Worm (Caenorhabditis elegans): ENCODE data around the gene tat-2.

DNA sequence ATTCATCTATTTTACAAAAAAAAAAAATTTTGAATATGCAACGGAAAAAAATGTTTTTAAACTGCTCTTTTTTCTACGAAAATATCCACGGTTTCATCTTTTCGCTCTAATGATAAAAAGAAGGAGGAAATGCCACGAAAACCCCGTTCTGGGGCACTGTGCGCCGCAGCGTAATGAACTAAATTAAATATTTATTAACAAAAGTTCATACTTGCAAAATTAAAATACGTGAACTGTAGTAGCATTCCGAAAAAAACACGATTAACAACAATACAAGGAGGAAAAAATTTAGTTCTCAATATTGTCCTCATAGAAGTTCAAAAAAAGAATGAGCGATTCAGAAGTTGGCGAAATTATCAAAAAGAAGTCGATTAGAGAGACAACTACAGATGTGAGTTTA lies 57.2 kb downstream of the tat-2 start, which contains the start of gene R11E3.1:
- TF ChIP-seq ztf-4 (tag; optimal IDR thresholded peaks at IDR 0.05), result no peak
- no peak for TF ChIP-seq elt-1 (tag; optimal IDR thresholded peaks at IDR 0.05)
- no peak for TF ChIP-seq snpc-4 (tag; optimal IDR thresholded peaks at IDR 0.05)
- no peak for TF ChIP-seq aly-2 (tag; optimal IDR thresholded peaks at IDR 0.05)
- TF ChIP-seq egl-27 (tag; optimal IDR thresholded peaks at IDR 0.05), result no peak
- no peak for TF ChIP-seq nhr-23 (tag; optimal IDR thresholded peaks at IDR 0.05)
- TF ChIP-seq pha-4 (tag; optimal IDR thresholded peaks at IDR 0.05), result no peak
- TF ChIP-seq hmg-11 (tag; optimal IDR thresholded peaks at IDR 0.05), result no peak
- TF ChIP-seq skn-1 (tag; optimal IDR thresholded peaks at IDR 0.05), result no peak
- no peak for TF ChIP-seq nhr-11 (tag; optimal IDR thresholded peaks at IDR 0.05)

All from whole organism, L3 larva.